Fruit fly (Drosophila melanogaster) whole organism, prepupa: ENCODE measurements around the gene CG6495.

Experiments used
- CG10631 ChIP-seq: fragments of 200-800 bp; sonication (Bioruptor generic); optimal IDR thresholded peaks from 2 replicates; lab custom pipeline; 2016; ENCODE audit warnings: missing biosample characterization, missing genetic modification characterization
- CG10669 ChIP-seq: fragments of 200-800 bp; sonication (Bioruptor generic); optimal IDR thresholded peaks from 3 replicates; lab custom pipeline; 2018; ENCODE audit warnings: missing biosample characterization, mild to moderate bottlenecking, missing genetic modification characterization, moderate library complexity
- CG11294 ChIP-seq: fragments of 200-800 bp; sonication (Bioruptor generic); IDR thresholded peaks from 2 replicates; pipeline ENCODE4 v1.3.6; 2022; ENCODE audit warnings: missing biosample characterization, missing genetic modification characterization
- CG11762 ChIP-seq: fragments of 200-800 bp; sonication (Bioruptor generic); optimal IDR thresholded peaks from 3 replicates; lab custom pipeline; 2016; ENCODE audit warnings: missing biosample characterization, missing genetic modification characterization; ENCODE audit not compliant: insufficient read depth
- CG11902 ChIP-seq: fragments of 200-800 bp; sonication (Bioruptor generic); optimal IDR thresholded peaks from 3 replicates; lab custom pipeline; 2016; ENCODE audit warnings: missing biosample characterization, missing genetic modification characterization
- CG15336 ChIP-seq: fragments of 200-800 bp; sonication (Bioruptor generic); IDR thresholded peaks from 2 replicates; pipeline ENCODE4 v1.3.6; 2022; ENCODE audit warnings: missing biosample characterization, missing genetic modification characterization
- CG16779 ChIP-seq: fragments of 200-800 bp; sonication (Bioruptor generic); optimal IDR thresholded peaks from 3 replicates; lab custom pipeline; 2017; ENCODE audit warnings: missing biosample characterization, mild to moderate bottlenecking, missing genetic modification characterization
- CG3032 ChIP-seq: fragments of 200-800 bp; optimal IDR thresholded peaks from 2 replicates; lab custom pipeline; 2019; ENCODE audit warnings: missing biosample characterization, mild to moderate bottlenecking, missing genetic modification characterization, moderate library complexity
- CG31627 ChIP-seq: fragments of 200-800 bp; sonication (Bioruptor generic); optimal IDR thresholded peaks from 3 replicates; lab custom pipeline; 2016; ENCODE audit warnings: missing biosample characterization, missing genetic modification characterization
- CG32006 ChIP-seq: fragments of 200-800 bp; sonication (Bioruptor generic); optimal IDR thresholded peaks from 3 replicates; lab custom pipeline; 2017; ENCODE audit warnings: missing biosample characterization, mild to moderate bottlenecking, missing genetic modification characterization
- CG3919 ChIP-seq: fragments of 200-800 bp; sonication (Bioruptor generic); optimal IDR thresholded peaks from 3 replicates; lab custom pipeline; 2016; ENCODE audit warnings: missing biosample characterization, missing genetic modification characterization
- CG4318 ChIP-seq: fragments of 200-800 bp; sonication (Bioruptor generic); optimal IDR thresholded peaks from 3 replicates; lab custom pipeline; 2017; ENCODE audit warnings: missing biosample characterization, mild to moderate bottlenecking, missing genetic modification characterization
- CG6163 ChIP-seq: fragments of 200-800 bp; sonication (Bioruptor generic); IDR thresholded peaks from 3 replicates; pipeline ENCODE4 v1.3.6; 2022; ENCODE audit warnings: missing biosample characterization, missing genetic modification characterization
- CG6276 ChIP-seq: fragments of 200-800 bp; sonication (Bioruptor generic); optimal IDR thresholded peaks from 2 replicates; lab custom pipeline; 2017; ENCODE audit warnings: missing biosample characterization, mild to moderate bottlenecking, missing genetic modification characterization
- CG6808 ChIP-seq: fragments of 200-800 bp; sonication (Bioruptor generic); optimal IDR thresholded peaks from 3 replicates; lab custom pipeline; 2017; ENCODE audit warnings: missing biosample characterization, missing genetic modification characterization, mild to moderate bottlenecking, moderate library complexity, missing genetic modification reagents
- CG6854 ChIP-seq: fragments of 200-800 bp; sonication (Bioruptor generic); optimal IDR thresholded peaks from 2 replicates; lab custom pipeline; 2017; ENCODE audit warnings: missing biosample characterization, mild to moderate bottlenecking, missing genetic modification characterization
- CG7368 ChIP-seq: fragments of 200-800 bp; sonication (Bioruptor generic); optimal IDR thresholded peaks from 3 replicates; lab custom pipeline; 2016; ENCODE audit warnings: missing biosample characterization, missing genetic modification characterization
- CG8119 ChIP-seq: fragments of 200-800 bp; sonication (Bioruptor generic); IDR thresholded peaks from 3 replicates; pipeline ENCODE4 v1.3.6; 2022; ENCODE audit warnings: missing biosample characterization, missing genetic modification characterization
- CG8319 ChIP-seq: fragments of 200-800 bp; sonication (Bioruptor generic); optimal IDR thresholded peaks from 3 replicates; lab custom pipeline; 2016; ENCODE audit warnings: missing biosample characterization, missing genetic modification characterization
- CG8632 ChIP-seq: fragments of 200-800 bp; sonication (Bioruptor generic); optimal IDR thresholded peaks from 3 replicates; lab custom pipeline; 2016; ENCODE audit warnings: missing biosample characterization, missing genetic modification characterization
- CG9139 ChIP-seq: fragments of 200-800 bp; sonication (Bioruptor generic); optimal IDR thresholded peaks from 3 replicates; lab custom pipeline; 2017; ENCODE audit warnings: missing biosample characterization, mild to moderate bottlenecking, missing genetic modification characterization
- Eip75B ChIP-seq: fragments of 200-800 bp; sonication (Bioruptor generic); optimal IDR thresholded peaks from 3 replicates; lab custom pipeline; 2016; ENCODE audit warnings: missing biosample characterization, missing genetic modification characterization
- Eip78C ChIP-seq: fragments of 200-800 bp; sonication (Bioruptor generic); peaks from one replicate; lab custom pipeline; 2016; ENCODE audit warnings: missing biosample characterization, missing genetic modification characterization
- Eip93F ChIP-seq: fragments of 200-800 bp; sonication (Bioruptor generic); optimal IDR thresholded peaks from 2 replicates; lab custom pipeline; 2016; ENCODE audit warnings: missing biosample characterization, mild to moderate bottlenecking, missing genetic modification characterization
- Ets21C ChIP-seq: fragments of 200-800 bp; sonication (Bioruptor generic); optimal IDR thresholded peaks from 3 replicates; lab custom pipeline; 2016; ENCODE audit warnings: missing biosample characterization, missing genetic modification characterization
- Ets96B ChIP-seq: fragments of 200-800 bp; optimal IDR thresholded peaks from 2 replicates; lab custom pipeline; 2019; ENCODE audit warnings: missing biosample characterization, mild to moderate bottlenecking, missing genetic modification characterization, moderate library complexity
- Gug ChIP-seq: fragments of 200-800 bp; sonication (Bioruptor generic); IDR thresholded peaks from 2 replicates; pipeline ENCODE4 v1.3.6; 2022; ENCODE audit warnings: missing biosample characterization, missing genetic modification characterization
- Hr38 ChIP-seq: sonication (Bioruptor generic); optimal IDR thresholded peaks from 2 replicates; lab custom pipeline; 2016; ENCODE audit warnings: missing biosample characterization, missing genetic modification characterization
- Hr39 ChIP-seq: fragments of 200-800 bp; sonication (Bioruptor generic); optimal IDR thresholded peaks from 2 replicates; lab custom pipeline; 2016; ENCODE audit warnings: missing biosample characterization, missing genetic modification characterization
- Hr4 ChIP-seq: fragments of 200-800 bp; sonication (Bioruptor generic); optimal IDR thresholded peaks from 3 replicates; lab custom pipeline; 2016; ENCODE audit warnings: missing biosample characterization, missing genetic modification characterization
- OdsH ChIP-seq: fragments of 200-800 bp; sonication (Bioruptor generic); optimal IDR thresholded peaks from 3 replicates; lab custom pipeline; 2016; ENCODE audit warnings: missing biosample characterization, missing genetic modification characterization
- Smox ChIP-seq: fragments of 200-800 bp; sonication (Bioruptor generic); optimal IDR thresholded peaks from 3 replicates; lab custom pipeline; 2016; ENCODE audit warnings: missing biosample characterization, missing genetic modification characterization
- Sox102F ChIP-seq: fragments of 200-800 bp; sonication (Bioruptor generic); optimal IDR thresholded peaks from 2 replicates; lab custom pipeline; 2016; ENCODE audit warnings: missing biosample characterization, mild to moderate bottlenecking, missing genetic modification characterization
- Sox14 ChIP-seq: fragments of 200-800 bp; sonication (Bioruptor generic); optimal IDR thresholded peaks from 3 replicates; lab custom pipeline; 2016; ENCODE audit warnings: missing biosample characterization, missing genetic modification characterization
- Sox15 ChIP-seq: fragments of 200-800 bp; sonication (Bioruptor generic); optimal IDR thresholded peaks from 3 replicates; lab custom pipeline; 2016; ENCODE audit warnings: missing biosample characterization, missing genetic modification characterization
- achi ChIP-seq: fragments of 200-800 bp; sonication (Bioruptor generic); optimal IDR thresholded peaks from 3 replicates; lab custom pipeline; 2016; ENCODE audit warnings: missing biosample characterization, missing genetic modification characterization
- acj6 ChIP-seq: fragments of 200-800 bp; sonication (Bioruptor generic); optimal IDR thresholded peaks from 3 replicates; lab custom pipeline; 2016; ENCODE audit warnings: missing biosample characterization, missing genetic modification characterization
- cyc ChIP-seq: fragments of 200-800 bp; sonication (Bioruptor generic); optimal IDR thresholded peaks from 3 replicates; lab custom pipeline; 2016; ENCODE audit warnings: missing biosample characterization, missing genetic modification characterization
- dac ChIP-seq: fragments of 200-800 bp; sonication (Bioruptor generic); optimal IDR thresholded peaks from 2 replicates; lab custom pipeline; 2017; ENCODE audit warnings: missing biosample characterization, mild to moderate bottlenecking, missing genetic modification characterization
- dsx ChIP-seq: fragments of 200-800 bp; optimal IDR thresholded peaks from 3 replicates; lab custom pipeline; 2019; ENCODE audit warnings: missing biosample characterization, mild to moderate bottlenecking, missing genetic modification characterization, moderate library complexity; ENCODE audit not compliant: poor library complexity, severe bottlenecking
- eg ChIP-seq: fragments of 200-800 bp; sonication (Bioruptor generic); IDR thresholded peaks from 3 replicates; pipeline ENCODE4 v1.3.6; 2022; ENCODE audit warnings: missing biosample characterization, missing genetic modification characterization
- esn ChIP-seq: fragments of 200-800 bp; sonication (Bioruptor generic); optimal IDR thresholded peaks from 2 replicates; lab custom pipeline; 2016; ENCODE audit warnings: missing biosample characterization, mild to moderate bottlenecking, missing genetic modification characterization, moderate library complexity
- fd59A ChIP-seq: fragments of 200-800 bp; sonication (Bioruptor generic); optimal IDR thresholded peaks from 2 replicates; lab custom pipeline; 2017; ENCODE audit warnings: missing biosample characterization, mild to moderate bottlenecking, missing genetic modification characterization, missing genetic modification reagents
- fd85E ChIP-seq: fragments of 200-800 bp; sonication (Bioruptor generic); optimal IDR thresholded peaks from 3 replicates; lab custom pipeline; 2016; ENCODE audit warnings: missing biosample characterization, missing genetic modification characterization
- fkh ChIP-seq: fragments of 200-800 bp; sonication (Bioruptor generic); optimal IDR thresholded peaks from 3 replicates; lab custom pipeline; 2017; ENCODE audit warnings: missing biosample characterization, mild to moderate bottlenecking, missing genetic modification characterization, moderate library complexity
- lz ChIP-seq: fragments of 200-800 bp; sonication (Bioruptor generic); optimal IDR thresholded peaks from 3 replicates; lab custom pipeline; 2016; ENCODE audit warnings: missing biosample characterization, missing genetic modification characterization
- net ChIP-seq: fragments of 200-800 bp; sonication (Bioruptor generic); optimal IDR thresholded peaks from 3 replicates; lab custom pipeline; 2016; ENCODE audit warnings: missing biosample characterization, missing genetic modification characterization
- pdm3 ChIP-seq: fragments of 200-800 bp; sonication (Bioruptor generic); optimal IDR thresholded peaks from 3 replicates; lab custom pipeline; 2016; ENCODE audit warnings: missing biosample characterization, missing genetic modification characterization
- spab ChIP-seq: fragments of 200-800 bp; sonication (Bioruptor generic); optimal IDR thresholded peaks from 2 replicates; lab custom pipeline; 2017; ENCODE audit warnings: missing biosample characterization, mild to moderate bottlenecking, missing genetic modification characterization, missing genetic modification reagents
- svp ChIP-seq: fragments of 200-800 bp; sonication (Bioruptor generic); peaks from one replicate; lab custom pipeline; 2016; ENCODE audit warnings: missing biosample characterization, missing genetic modification characterization
- topi ChIP-seq: fragments of 200-800 bp; sonication (Bioruptor generic); optimal IDR thresholded peaks from 3 replicates; lab custom pipeline; 2016; ENCODE audit warnings: missing biosample characterization, missing genetic modification characterization
- vri ChIP-seq: fragments of 200-800 bp; sonication (Bioruptor generic); optimal IDR thresholded peaks from 3 replicates; lab custom pipeline; 2016; ENCODE audit warnings: missing biosample characterization, mild to moderate bottlenecking, missing genetic modification characterization

Gene CG6495

dm6 chr2L:10760422-10761166 is at the start of gene CG6495:
TSS of gene CG6495 (plus strand) at chr2L:10761116.
- TF ChIP-seq CG10631 (no peak), fd59A (no peak), vri (GFP tag; lab: Kevin White, UChicago) (no peak), CG10669 (GFP tag; lab: Kevin White, UChicago) (no peak), Eip75B (GFP tag; lab: Kevin White, UChicago) (peak; percentile 33), pdm3 (GFP tag; lab: Kevin White, UChicago) (peak; percentile 28), CG3032 (tag; lab: Kevin White, UChicago) (peak; percentile 30), CG11294 (GFP tag; lab: Robert Waterston, UW) (no peak), Sox14 (no peak), CG6163 (GFP tag; lab: Robert Waterston, UW) (no peak; the same call in 2 of the 3 replicates), spab (GFP tag; lab: Kevin White, UChicago) (no peak), CG15336 (GFP tag; lab: Robert Waterston, UW) (no peak), OdsH (GFP tag; lab: Kevin White, UChicago) (peak; percentile 44), svp (GFP tag; lab: Kevin White, UChicago) (no peak), cyc (no peak), Hr39 (GFP tag; lab: Kevin White, UChicago) (no peak), Hr38 (GFP tag; lab: Kevin White, UChicago) (no peak), CG4318 (GFP tag; lab: Kevin White, UChicago) (no peak), Ets96B (tag; lab: Kevin White, UChicago) (peak; percentile 46), CG7368 (no peak), Ets21C (GFP tag; lab: Kevin White, UChicago) (no peak), CG16779 (tag; lab: Kevin White, UChicago) (no peak), CG8632 (GFP tag; lab: Kevin White, UChicago) (peak; percentile 3), CG8119 (GFP tag; lab: Robert Waterston, UW) (no peak), CG31627 (GFP tag; lab: Kevin White, UChicago) (no peak), esn (GFP tag; lab: Kevin White, UChicago) (peak; percentile 50), CG11762 (GFP tag; lab: Kevin White, UChicago) (no peak), fd85E (no peak), topi (GFP tag; lab: Kevin White, UChicago) (peak; percentile 14), net (peak; percentile 10), dsx (peak; percentile 29), CG8319 (GFP tag; lab: Kevin White, UChicago) (no peak), Eip93F (GFP tag; lab: Kevin White, UChicago) (no peak), fkh (GFP tag; lab: Kevin White, UChicago) (no peak), dac (no peak), eg (GFP tag; lab: Robert Waterston, UW) (no peak), Hr4 (peak; percentile 27), Eip78C (peak; percentile 84), CG11902 (GFP tag; lab: Kevin White, UChicago) (no peak), CG32006 (GFP tag; lab: Kevin White, UChicago) (peak; percentile 39), CG9139 (GFP tag; lab: Kevin White, UChicago) (no peak), acj6 (peak; percentile 36), lz (GFP tag; lab: Kevin White, UChicago) (no peak), CG6808 (GFP tag; lab: Kevin White, UChicago) (no peak), Sox102F (GFP tag; lab: Kevin White, UChicago) (no peak), Smox (GFP tag; lab: Kevin White, UChicago) (peak; percentile 28), Sox15 (GFP tag; lab: Kevin White, UChicago) (no peak), CG6276 (GFP tag; lab: Kevin White, UChicago) (no peak), Gug (GFP tag; lab: Robert Waterston, UW) (no peak), achi (GFP tag; lab: Kevin White, UChicago) (no peak), CG6854 (GFP tag; lab: Kevin White, UChicago) (no peak), CG3919 (peak; percentile 28)
